Worm (Caenorhabditis elegans): ENCODE measurements around the gene rol-1.

Gene rol-1

ce11 chrII:12222524-12222923 lies 50.2 kb downstream of the rol-1 start (continued):
- TF ChIP-seq hmg-20 (GFP tag; IDR thresholded peaks at IDR 0.05) = peak; percentile 19; the same call in 1 of the 2 replicates
- TF ChIP-seq F49E8.2 (tag; optimal IDR thresholded peaks at IDR 0.05; ENCODE audit: insufficient read depth) = no peak
- no peak for TF ChIP-seq bed-2 (GFP tag; IDR thresholded peaks at IDR 0.05)
- no peak for TF ChIP-seq attf-3 (GFP tag; conservative IDR thresholded peaks at IDR 0.05)
- no peak for TF ChIP-seq ceh-79 (tag; optimal IDR thresholded peaks at IDR 0.05)
- TF ChIP-seq nhr-80 (tag; optimal IDR thresholded peaks at IDR 0.05) = peak; percentile 40
- no peak for TF ChIP-seq repo-1 (tag; optimal IDR thresholded peaks at IDR 0.05)
- TF ChIP-seq tbp1 (GFP tag; optimal IDR thresholded peaks at IDR 0.05) = peak; percentile 34
- no peak for TF ChIP-seq nfya-2 (GFP tag; IDR thresholded peaks at IDR 0.05)
- TF ChIP-seq die-1 (tag; optimal IDR thresholded peaks at IDR 0.05) = peak; percentile 36
- no peak for TF ChIP-seq zim-3 (tag; optimal IDR thresholded peaks at IDR 0.05)
- TF ChIP-seq rpc-1 (optimal IDR thresholded peaks at IDR 0.05) = no peak
- no peak for TF ChIP-seq rpc-1 (tag; optimal IDR thresholded peaks at IDR 0.05)
- peak; percentile 65 for TF ChIP-seq K12H6.12 (tag; optimal IDR thresholded peaks at IDR 0.05)
- TF ChIP-seq hrde-1 (tag; optimal IDR thresholded peaks at IDR 0.05; ENCODE audit: borderline replicate concordance) = no peak
- TF ChIP-seq mxl-1 (tag; optimal IDR thresholded peaks at IDR 0.05) = no peak
- TF ChIP-seq rcor-1 (GFP tag; IDR thresholded peaks at IDR 0.05) = peak; percentile 83
- no peak for TF ChIP-seq ztf-25 (GFP tag; IDR thresholded peaks at IDR 0.05)
- TF ChIP-seq tlf-1 (GFP tag; optimal IDR thresholded peaks at IDR 0.05) = no peak
- TF ChIP-seq hlh-12 (tag; optimal IDR thresholded peaks at IDR 0.05) = no peak
- peak; percentile 98 for TF ChIP-seq zfh-2 (GFP tag; conservative IDR thresholded peaks at IDR 0.05)
- TF ChIP-seq ZK185.1 (tag; optimal IDR thresholded peaks at IDR 0.05; ENCODE audit: poor library complexity, severe bottlenecking) = no peak
- TF ChIP-seq hsf-1 (GFP tag; IDR thresholded peaks at IDR 0.05) = no peak
- peak; percentile 73 for TF ChIP-seq egrh-3 (GFP tag; IDR thresholded peaks at IDR 0.05)
- peak; percentile 63 for TF ChIP-seq attf-5 (GFP tag; optimal IDR thresholded peaks at IDR 0.05)
- no peak for TF ChIP-seq B0035.1 (tag; optimal IDR thresholded peaks at IDR 0.05)
- TF ChIP-seq ztf-26 (tag; optimal IDR thresholded peaks at IDR 0.05) = peak; percentile 53
- no peak for TF ChIP-seq mes-4 (tag; optimal IDR thresholded peaks at IDR 0.05)
- TF ChIP-seq pha-4 (tag; optimal IDR thresholded peaks at IDR 0.05) = no peak
- peak; percentile 73 for TF ChIP-seq lin-40 (tag; optimal IDR thresholded peaks at IDR 0.05)
- no peak for TF ChIP-seq dpff-1 (tag; optimal IDR thresholded peaks at IDR 0.05)
- TF ChIP-seq ceh-91 (GFP tag; IDR thresholded peaks at IDR 0.05) = no peak
- peak; percentile 67; the same call in 1 of the 2 replicates for TF ChIP-seq K11D2.4 (GFP tag; IDR thresholded peaks at IDR 0.05)
- no peak for TF ChIP-seq madf-6 (GFP tag; IDR thresholded peaks at IDR 0.05)
- TF ChIP-seq T07F8.4 (tag; optimal IDR thresholded peaks at IDR 0.05) = no peak
- TF ChIP-seq let-607 (tag; optimal IDR thresholded peaks at IDR 0.05) = no peak
- no peak for TF ChIP-seq him-1 (tag; optimal IDR thresholded peaks at IDR 0.05)
- TF ChIP-seq hlh-26 (GFP tag; conservative IDR thresholded peaks at IDR 0.05) = no peak
- TF ChIP-seq B0336.3 (GFP tag; IDR thresholded peaks at IDR 0.05) = peak; percentile 31; the same call in 1 of the 2 replicates
- TF ChIP-seq ccch-3 (GFP tag; optimal IDR thresholded peaks at IDR 0.05) = no peak
- no peak for TF ChIP-seq F23B12.7 (tag; optimal IDR thresholded peaks at IDR 0.05; ENCODE audit: insufficient read depth)
- TF ChIP-seq F37B4.10 (GFP tag; IDR thresholded peaks at IDR 0.05) = no peak
- TF ChIP-seq aptf-3 (GFP tag; IDR thresholded peaks at IDR 0.05) = no peak
- TF ChIP-seq rec-8 (tag; optimal IDR thresholded peaks at IDR 0.05) = no peak
- TF ChIP-seq tbx-9 (tag; optimal IDR thresholded peaks at IDR 0.05; ENCODE audit: borderline replicate concordance) = no peak
- TF ChIP-seq let-526 (GFP tag; IDR thresholded peaks at IDR 0.05) = no peak
- no peak for TF ChIP-seq ets-4 (GFP tag; optimal IDR thresholded peaks at IDR 0.05)
- no peak for TF ChIP-seq madf-8 (GFP tag; conservative IDR thresholded peaks at IDR 0.05)
- TF ChIP-seq ceh-100 (GFP tag; IDR thresholded peaks at IDR 0.05) = no peak
